Worm (Caenorhabditis elegans): ENCODE data around the gene dnj-1.

Gene dnj-1

ce11 chrIV:11288965-11289364 lies 9.9 kb upstream of the dnj-1 start (continued):
- TF ChIP-seq nhr-28 (tag; optimal IDR thresholded peaks at IDR 0.05): peak; percentile 88
- peak; percentile 84 for TF ChIP-seq nhr-77 (tag; optimal IDR thresholded peaks at IDR 0.05)
- no peak for TF ChIP-seq mdl-1 (tag; optimal IDR thresholded peaks at IDR 0.05)
- TF ChIP-seq madf-9 (GFP tag; conservative IDR thresholded peaks at IDR 0.05): no peak
- TF ChIP-seq nhr-11 (tag; optimal IDR thresholded peaks at IDR 0.05): no peak
- no peak; the same call in 1 of the 2 replicates for TF ChIP-seq T26A8.4 (GFP tag; IDR thresholded peaks at IDR 0.05)
- TF ChIP-seq nhr-6 (tag; optimal IDR thresholded peaks at IDR 0.05): peak; percentile 25
- peak; percentile 82 for TF ChIP-seq hlh-11 (tag; optimal IDR thresholded peaks at IDR 0.05)
- peak; percentile 37 for TF ChIP-seq mep-1 (tag; optimal IDR thresholded peaks at IDR 0.05)
- peak; percentile 36 for TF ChIP-seq mxl-3 (GFP tag; optimal IDR thresholded peaks at IDR 0.05)
- no peak for TF ChIP-seq fkh-10 (GFP tag; optimal IDR thresholded peaks at IDR 0.05)
- peak; percentile 6 for TF ChIP-seq mes-2 (tag; optimal IDR thresholded peaks at IDR 0.05; ENCODE audit: poor library complexity, severe bottlenecking)
- TF ChIP-seq daf-12 (tag; optimal IDR thresholded peaks at IDR 0.05): no peak
- no peak for TF ChIP-seq ceh-62 (tag; optimal IDR thresholded peaks at IDR 0.05)
- TF ChIP-seq php-3 (GFP tag; IDR thresholded peaks at IDR 0.05): peak; percentile 98
- TF ChIP-seq dve-1 (tag; optimal IDR thresholded peaks at IDR 0.05; ENCODE audit: insufficient read depth): peak; percentile 90
- TF ChIP-seq arid-1 (GFP tag; conservative IDR thresholded peaks at IDR 0.05): no peak
- no peak for TF ChIP-seq F44E2.7 (GFP tag; IDR thresholded peaks at IDR 0.05)
- no peak for TF ChIP-seq ceh-32 (tag; optimal IDR thresholded peaks at IDR 0.05; ENCODE audit: poor library complexity)
- TF ChIP-seq zfp-3 (GFP tag; conservative IDR thresholded peaks at IDR 0.05): no peak
- TF ChIP-seq lin-1 (GFP tag; IDR thresholded peaks at IDR 0.05): peak; percentile 57; the same call in 1 of the 2 replicates
- no peak for TF ChIP-seq hmg-1.1 (GFP tag; IDR thresholded peaks at IDR 0.05)
- TF ChIP-seq lir-3 (tag; optimal IDR thresholded peaks at IDR 0.05): no peak
- no peak for TF ChIP-seq ztf-11 (tag; optimal IDR thresholded peaks at IDR 0.05)
- peak; percentile 99 for TF ChIP-seq pqm-1 (tag; optimal IDR thresholded peaks at IDR 0.05)
- no peak for TF ChIP-seq dpl-1 (GFP tag; optimal IDR thresholded peaks at IDR 0.05)
- TF ChIP-seq unc-130 (GFP tag; optimal IDR thresholded peaks at IDR 0.05): no peak
- TF ChIP-seq unc-62 (GFP tag; optimal IDR thresholded peaks at IDR 0.05 in 1 of 2): no peak
- TF ChIP-seq unc-62 (tag; optimal IDR thresholded peaks at IDR 0.05): no peak
- TF ChIP-seq nhr-76 (tag; optimal IDR thresholded peaks at IDR 0.05): no peak
- TF ChIP-seq lim-7 (GFP tag; IDR thresholded peaks at IDR 0.05): no peak
- TF ChIP-seq nhr-25 (tag; optimal IDR thresholded peaks at IDR 0.05; ENCODE audit: borderline replicate concordance, insufficient read depth): no peak
- no peak for TF ChIP-seq snpc-1.2 (GFP tag; IDR thresholded peaks at IDR 0.05)

ce11 chrIV:11296787-11297186 lies 2.0 kb upstream of the dnj-1 start, which contains the start of gene mttu-1:
Gene mttu-1 (minus strand): TSS chrIV:11296887.
- TF ChIP-seq fos-1 (tag; optimal IDR thresholded peaks at IDR 0.05) (no peak), hmg-1.1 (GFP tag; IDR thresholded peaks at IDR 0.05) (no peak), dmd-8 (GFP tag; IDR thresholded peaks at IDR 0.05) (no peak), zfp-3 (GFP tag; conservative IDR thresholded peaks at IDR 0.05) (no peak), mep-1 (tag; optimal IDR thresholded peaks at IDR 0.05) (no peak), mes-2 (tag; optimal IDR thresholded peaks at IDR 0.05; ENCODE audit: poor library complexity, severe bottlenecking) (no peak), ztf-7 (tag; optimal IDR thresholded peaks at IDR 0.05) (no peak), lin-1 (GFP tag; IDR thresholded peaks at IDR 0.05) (no peak), nhr-41 (GFP tag; IDR thresholded peaks at IDR 0.05) (no peak), nhr-28 (tag; optimal IDR thresholded peaks at IDR 0.05) (no peak), fkh-10 (GFP tag; optimal IDR thresholded peaks at IDR 0.05) (no peak), lin-29 (GFP tag; IDR thresholded peaks at IDR 0.05) (no peak)

ce11 chrIV:11304970-11305369 lies 6.1 kb downstream of the dnj-1 start:
- no peak for TF ChIP-seq set-16 (GFP tag; IDR thresholded peaks at IDR 0.05)
- TF ChIP-seq egl-43 (GFP tag; IDR thresholded peaks at IDR 0.05): no peak
- no peak for TF ChIP-seq daf-12 (tag; optimal IDR thresholded peaks at IDR 0.05)
- no peak for TF ChIP-seq nhr-11 (tag; optimal IDR thresholded peaks at IDR 0.05)
- no peak for TF ChIP-seq nhr-48 (tag; optimal IDR thresholded peaks at IDR 0.05)
- no peak for TF ChIP-seq dpl-1 (GFP tag; optimal IDR thresholded peaks at IDR 0.05)
- no peak for TF ChIP-seq mxl-3 (GFP tag; optimal IDR thresholded peaks at IDR 0.05)
